Worm (Caenorhabditis elegans): ENCODE data around the gene sri-74.
"Not testable (repeated sequence)": the region's sequence is repeated elsewhere in the genome, so short reads cannot be mapped to it uniquely, and the experiment has no call there.

The sri-74 gene

ce11 chrII:2537754-2538153, 45.2 kb downstream of the sri-74 start, which contains the start of gene K02F6.7:
Gene K02F6.7 (minus strand): TSS chrII:2537854.
- TF ChIP-seq blmp-1 (tag; optimal IDR thresholded peaks at IDR 0.05; ENCODE audit: insufficient read depth) = no peak
- no peak for TF ChIP-seq lin-13 (GFP tag; optimal IDR thresholded peaks at IDR 0.05)
- TF ChIP-seq mdl-1 (tag; optimal IDR thresholded peaks at IDR 0.05) = no peak
- no peak for TF ChIP-seq unc-39 (tag; optimal IDR thresholded peaks at IDR 0.05)
- TF ChIP-seq crh-2 (tag; optimal IDR thresholded peaks at IDR 0.05) = no peak
- TF ChIP-seq mbf-1 (tag; optimal IDR thresholded peaks at IDR 0.05) = no peak
- no peak for TF ChIP-seq lin-11 (tag; optimal IDR thresholded peaks at IDR 0.05)
- no peak for TF ChIP-seq nhr-6 (tag; optimal IDR thresholded peaks at IDR 0.05)
- TF ChIP-seq aly-2 (tag; optimal IDR thresholded peaks at IDR 0.05) = no peak
- no peak for TF ChIP-seq mab-5 (tag; optimal IDR thresholded peaks at IDR 0.05)
- no peak for TF ChIP-seq ztf-11 (tag; optimal IDR thresholded peaks at IDR 0.05)
- TF ChIP-seq peb-1 (tag; optimal IDR thresholded peaks at IDR 0.05) = no peak
- no peak for TF ChIP-seq unc-62 (GFP tag; optimal IDR thresholded peaks at IDR 0.05)
- no peak for TF ChIP-seq nhr-129 (tag; optimal IDR thresholded peaks at IDR 0.05)
- TF ChIP-seq nhr-21 (tag; optimal IDR thresholded peaks at IDR 0.05) = no peak
- TF ChIP-seq fos-1 (tag; optimal IDR thresholded peaks at IDR 0.05) = no peak

ce11 chrII:2534952-2535351, 48.0 kb downstream of the sri-74 start, which contains the start of gene K02F6.8:
Gene K02F6.8 (minus strand): TSS chrII:2535052.
- not testable (repeated sequence) for TF ChIP-seq R02D3.7, ceh-82, ceh-16 (tag; optimal IDR thresholded peaks at IDR 0.05)

ce11 chrII:2534459-2534858, 48.5 kb downstream of the sri-74 start, which contains the start of gene K02F6.5:
Gene K02F6.5 (plus strand): TSS chrII:2534759.
- not testable (repeated sequence) for TF ChIP-seq unc-55 (GFP tag; optimal IDR thresholded peaks at IDR 0.05); nhr-11 (tag; optimal IDR thresholded peaks at IDR 0.05); ztf-4 (tag; optimal IDR thresholded peaks at IDR 0.05)

Data from whole organism, L2 larva.